Worm (Caenorhabditis elegans): ENCODE measurements around the gene scc-1.

ce11 chrII:4676241-4676640, 22.3 kb upstream of the scc-1 start:
- TF ChIP-seq him-1 (tag; optimal IDR thresholded peaks at IDR 0.05) (no peak), W03F9.2 (tag; optimal IDR thresholded peaks at IDR 0.05) (no peak)
